5 fruit fly cellular contexts compared by ENCODE assay signal in the genomic region with DNA sequence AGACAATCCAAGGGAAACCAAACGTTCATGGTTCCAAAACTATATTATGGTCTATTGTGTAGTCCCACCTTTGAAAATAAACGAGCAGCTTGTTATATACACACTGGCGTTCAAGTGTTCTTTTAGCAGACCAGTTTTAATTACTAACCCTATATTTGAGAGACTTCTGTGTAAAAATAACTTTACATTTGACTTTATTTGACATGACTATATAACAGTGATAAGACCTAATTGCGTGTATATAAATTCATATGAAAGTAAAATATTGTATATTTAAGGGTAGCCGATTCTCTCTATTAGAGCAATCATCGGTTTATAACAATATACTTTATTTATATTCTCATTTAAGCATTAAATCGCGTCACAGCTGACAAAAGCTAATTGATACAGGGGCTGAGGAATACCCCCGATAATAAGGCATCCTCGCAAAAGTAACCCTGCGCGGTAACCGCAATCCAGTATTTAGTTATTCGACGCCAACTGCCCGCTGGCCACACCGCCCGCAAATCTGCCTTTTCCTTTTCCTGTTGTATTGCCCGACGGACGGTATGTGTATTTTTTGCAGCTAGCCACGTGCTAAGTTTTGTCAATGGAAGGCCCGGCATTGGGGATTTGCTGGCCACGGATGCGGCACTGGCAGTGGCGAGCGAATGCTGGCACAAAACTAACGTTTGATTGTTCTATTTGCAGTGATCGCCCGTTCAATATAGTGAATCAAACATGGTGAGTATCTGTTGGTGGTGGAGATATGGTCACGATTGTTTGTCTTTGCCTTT.
TF ChIP-seq lines count a peak whose summit lies in the region.

TSS of gene RpS4 (plus strand) at position 465 of the 776 bp plus-strand sequence.

- peak; percentile 71 for TF ChIP-seq CTCF in whole organism, embryonic (GFP tag; optimal IDR thresholded peaks at IDR 0.05; lab: Kevin White, UChicago)

TF ChIP-seq in whole organism, adult, 20 proteins besides CTCF, POLR2A, EP300 and RAD21 (continues in another document):
- TF ChIP-seq pad (GFP tag; optimal IDR thresholded peaks at IDR 0.05; lab: Kevin White, UChicago) (peak; percentile 79), cic (GFP tag; optimal IDR thresholded peaks at IDR 0.05; lab: Kevin White, UChicago) (peak; percentile 61), CG5204 (GFP tag; optimal IDR thresholded peaks at IDR 0.05; lab: Kevin White, UChicago) (no peak), Mnt (GFP tag; optimal IDR thresholded peaks at IDR 0.05; lab: Kevin White, UChicago) (peak; percentile 98), CG7101 (tag; optimal IDR thresholded peaks at IDR 0.05; lab: Kevin White, UChicago) (peak; percentile 91), Clk (GFP tag; optimal IDR thresholded peaks at IDR 0.05; lab: Kevin White, UChicago) (peak; percentile 76), CG11617 (GFP tag; optimal IDR thresholded peaks at IDR 0.05; lab: Kevin White, UChicago) (peak; percentile 91), bab1 (GFP tag; optimal IDR thresholded peaks at IDR 0.05; lab: Kevin White, UChicago) (peak; percentile 93), kay (GFP tag; lab: Kevin White, UChicago; ENCODE audit: borderline replicate concordance) (no peak), CG12768 (GFP tag; optimal IDR thresholded peaks at IDR 0.05; lab: Kevin White, UChicago) (peak; percentile 92), CG1620 (GFP tag; optimal IDR thresholded peaks at IDR 0.05; lab: Kevin White, UChicago) (peak; percentile 95), CG14711 (tag; optimal IDR thresholded peaks at IDR 0.05; lab: Kevin White, UChicago) (peak; percentile 75), CG33017 (tag; optimal IDR thresholded peaks at IDR 0.05; lab: Kevin White, UChicago) (peak; percentile 84), Hr96 (GFP tag; optimal IDR thresholded peaks at IDR 0.05; lab: Kevin White, UChicago) (peak; percentile 88), cnc (optimal IDR thresholded peaks at IDR 0.05; lab: Kevin White, UChicago) (no peak), Crg-1 (GFP tag; optimal IDR thresholded peaks at IDR 0.05; lab: Kevin White, UChicago) (peak; percentile 93)

TF ChIP-seq in whole organism, embryonic, 481 proteins besides CTCF, POLR2A, EP300 and RAD21 (continues in another document):
- TF ChIP-seq CG3838 (GFP tag; optimal IDR thresholded peaks at IDR 0.05; lab: Kevin White, UChicago): peak; percentile 30
- peak; percentile 75 to 87 for TF ChIP-seq Pdp1 (GFP tag; optimal IDR thresholded peaks at IDR 0.05; lab: Kevin White, UChicago)
- peak; percentile 31 for TF ChIP-seq CG10462 (GFP tag; optimal IDR thresholded peaks at IDR 0.05; lab: Kevin White, UChicago)
- peak; percentile 77 for TF ChIP-seq ara (GFP tag; IDR thresholded peaks at IDR 0.05; lab: Robert Waterston, UW)
- TF ChIP-seq CHES-1-like (GFP tag; optimal IDR thresholded peaks at IDR 0.05; lab: Kevin White, UChicago): peak; percentile 86
- peak; percentile 77 for TF ChIP-seq CG17612 (GFP tag; IDR thresholded peaks at IDR 0.05; lab: Robert Waterston, UW)
- peak; percentile 77 to 78 for TF ChIP-seq Hr51 (GFP tag; optimal IDR thresholded peaks at IDR 0.05; lab: Kevin White, UChicago)
- TF ChIP-seq gcm (GFP tag; optimal IDR thresholded peaks at IDR 0.05; lab: Kevin White, UChicago): peak; percentile 91
- TF ChIP-seq CG8290 (GFP tag; optimal IDR thresholded peaks at IDR 0.05; lab: Kevin White, UChicago): peak; percentile 54
- TF ChIP-seq CG8290 (tag; optimal IDR thresholded peaks at IDR 0.05; lab: Kevin White, UChicago): peak; percentile 92 to 98
- peak; percentile 98 for TF ChIP-seq Ets65A (GFP tag; lab: Kevin White, UChicago)
- peak; percentile 63 for TF ChIP-seq exex (tag; optimal IDR thresholded peaks at IDR 0.05; lab: Kevin White, UChicago)
- peak; percentile 73 for TF ChIP-seq CG8281 (tag; optimal IDR thresholded peaks at IDR 0.05; lab: Kevin White, UChicago)
- peak; percentile 89 for TF ChIP-seq CG31365 (tag; optimal IDR thresholded peaks at IDR 0.05; lab: Kevin White, UChicago)
- TF ChIP-seq aop (GFP tag; IDR thresholded peaks at IDR 0.05; lab: Robert Waterston, UW): no peak
- TF ChIP-seq bbx (GFP tag; IDR thresholded peaks at IDR 0.05; lab: Robert Waterston, UW; ENCODE audit: partially characterized antibody): peak; percentile 48; the same call in 1 of the 2 replicates

TF ChIP-seq in whole organism, prepupa, 60 proteins besides CTCF, POLR2A, EP300 and RAD21 (continues in another document):
- TF ChIP-seq Eip75B (GFP tag; optimal IDR thresholded peaks at IDR 0.05; lab: Kevin White, UChicago): peak; percentile 86
- TF ChIP-seq CG15336 (GFP tag; IDR thresholded peaks at IDR 0.05; lab: Robert Waterston, UW): peak; percentile 65
- TF ChIP-seq CG32006 (GFP tag; optimal IDR thresholded peaks at IDR 0.05; lab: Kevin White, UChicago): peak; percentile 34
- peak; percentile 91 for TF ChIP-seq CG16779 (tag; optimal IDR thresholded peaks at IDR 0.05; lab: Kevin White, UChicago)
- peak; percentile 85 for TF ChIP-seq CG7368 (GFP tag; optimal IDR thresholded peaks at IDR 0.05; lab: Kevin White, UChicago)
- TF ChIP-seq eg (GFP tag; IDR thresholded peaks at IDR 0.05; lab: Robert Waterston, UW): peak; percentile 84
- peak; percentile 67 for TF ChIP-seq dsx (GFP tag; optimal IDR thresholded peaks at IDR 0.05; lab: Kevin White, UChicago; ENCODE audit: poor library complexity, severe bottlenecking)
- TF ChIP-seq Sox15 (GFP tag; optimal IDR thresholded peaks at IDR 0.05; lab: Kevin White, UChicago): no peak
- TF ChIP-seq topi (GFP tag; optimal IDR thresholded peaks at IDR 0.05; lab: Kevin White, UChicago): peak; percentile 82
- peak; percentile 70 for TF ChIP-seq Smox (GFP tag; optimal IDR thresholded peaks at IDR 0.05; lab: Kevin White, UChicago)
- TF ChIP-seq CG10631 (GFP tag; optimal IDR thresholded peaks at IDR 0.05; lab: Kevin White, UChicago): peak; percentile 55
- peak; percentile 30; the same call in 1 of the 2 replicates for TF ChIP-seq Gug (GFP tag; IDR thresholded peaks at IDR 0.05; lab: Robert Waterston, UW)
- TF ChIP-seq fkh (GFP tag; optimal IDR thresholded peaks at IDR 0.05; lab: Kevin White, UChicago): peak; percentile 79
- peak; percentile 89 to 95 for TF ChIP-seq ss (GFP tag; optimal IDR thresholded peaks at IDR 0.05; lab: Kevin White, UChicago)
- peak; percentile 73 for TF ChIP-seq CG11762 (GFP tag; optimal IDR thresholded peaks at IDR 0.05; lab: Kevin White, UChicago; ENCODE audit: insufficient read depth)
- TF ChIP-seq CG8119 (GFP tag; IDR thresholded peaks at IDR 0.05; lab: Robert Waterston, UW): peak; percentile 50; the same call in 2 of the 3 replicates

TF ChIP-seq in whole organism, pupa, 21 proteins besides CTCF, POLR2A, EP300 and RAD21 (continues in another document):
- TF ChIP-seq EcR (GFP tag; optimal IDR thresholded peaks at IDR 0.05; lab: Kevin White, UChicago) (no peak), CG9948 (tag; optimal IDR thresholded peaks at IDR 0.05; lab: Kevin White, UChicago) (peak; percentile 36), CG32121 (GFP tag; IDR thresholded peaks at IDR 0.05; lab: Robert Waterston, UW) (no peak; the same call in 1 of the 2 replicates), CG13204 (GFP tag; optimal IDR thresholded peaks at IDR 0.05; lab: Kevin White, UChicago) (peak; percentile 92), D1 (tag; optimal IDR thresholded peaks at IDR 0.05; lab: Kevin White, UChicago) (no peak), CG34367 (tag; optimal IDR thresholded peaks at IDR 0.05; lab: Kevin White, UChicago) (peak; percentile 87), Pif1B (GFP tag; optimal IDR thresholded peaks at IDR 0.05; lab: Kevin White, UChicago) (peak; percentile 53), CG14655 (GFP tag; optimal IDR thresholded peaks at IDR 0.05; lab: Kevin White, UChicago) (no peak), fd96Ca (GFP tag; IDR thresholded peaks at IDR 0.05; lab: Robert Waterston, UW) (no peak), CG8159 (tag; optimal IDR thresholded peaks at IDR 0.05; lab: Kevin White, UChicago) (peak; percentile 62), Snoo (tag; optimal IDR thresholded peaks at IDR 0.05; lab: Kevin White, UChicago) (peak; percentile 96), rn (GFP tag; IDR thresholded peaks at IDR 0.05; lab: Robert Waterston, UW) (0 out of 2 replicates have a peak, but pooled peaks have one; percentile 7), CG17806 (tag; optimal IDR thresholded peaks at IDR 0.05; lab: Kevin White, UChicago) (peak; percentile 47), CG15710 (tag; optimal IDR thresholded peaks at IDR 0.05; lab: Kevin White, UChicago) (peak; percentile 59), Ets98B (GFP tag; IDR thresholded peaks at IDR 0.05; lab: Robert Waterston, UW) (peak; percentile 72), CG12605 (GFP tag; IDR thresholded peaks at IDR 0.05; lab: Robert Waterston, UW) (peak; percentile 76), CG8301 (tag; optimal IDR thresholded peaks at IDR 0.05; lab: Kevin White, UChicago) (peak; percentile 51), CG4496 (GFP tag; IDR thresholded peaks at IDR 0.05; lab: Robert Waterston, UW) (peak; percentile 92)

TF ChIP-seq in whole organism, wandering third instar larva, 38 proteins besides CTCF, POLR2A, EP300 and RAD21 (continues in another document):
- TF ChIP-seq sage (GFP tag; optimal IDR thresholded peaks at IDR 0.05; lab: Kevin White, UChicago) (peak; percentile 35), CG9705 (GFP tag; optimal IDR thresholded peaks at IDR 0.05; lab: Kevin White, UChicago) (peak; percentile 93), ey (GFP tag; optimal IDR thresholded peaks at IDR 0.05; lab: Kevin White, UChicago) (peak; percentile 71), dl (GFP tag; optimal IDR thresholded peaks at IDR 0.05; lab: Kevin White, UChicago; ENCODE audit: insufficient read depth in 1 of 2, partially characterized antibody in 2 of 2) (no peak), HLH106 (tag; optimal IDR thresholded peaks at IDR 0.05; lab: Kevin White, UChicago) (peak; percentile 81), tai (GFP tag; optimal IDR thresholded peaks at IDR 0.05; lab: Kevin White, UChicago) (no peak), rgr (GFP tag; optimal IDR thresholded peaks at IDR 0.05; lab: Kevin White, UChicago) (peak; percentile 92), Dif (GFP tag; optimal IDR thresholded peaks at IDR 0.05; lab: Kevin White, UChicago; ENCODE audit: partially characterized antibody) (peak; percentile 54), Dfd (GFP tag; optimal IDR thresholded peaks at IDR 0.05; lab: Kevin White, UChicago) (no peak), jim (GFP tag; optimal IDR thresholded peaks at IDR 0.05; lab: Kevin White, UChicago) (peak; percentile 74), CG32264 (GFP tag; optimal IDR thresholded peaks at IDR 0.05; lab: Kevin White, UChicago) (peak; percentile 51), h (GFP tag; optimal IDR thresholded peaks at IDR 0.05; lab: Kevin White, UChicago) (peak; percentile 85), Abd-B (GFP tag; optimal IDR thresholded peaks at IDR 0.05; lab: Kevin White, UChicago) (no peak), CrebA (GFP tag; optimal IDR thresholded peaks at IDR 0.05; lab: Kevin White, UChicago; ENCODE audit: borderline replicate concordance) (no peak), brk (GFP tag; optimal IDR thresholded peaks at IDR 0.05; lab: Kevin White, UChicago) (no peak), Vsx2 (GFP tag; optimal IDR thresholded peaks at IDR 0.05; lab: Kevin White, UChicago; ENCODE audit: partially characterized antibody) (no peak), psq (GFP tag; optimal IDR thresholded peaks at IDR 0.05; lab: Kevin White, UChicago) (peak; percentile 54), Hnf4 (GFP tag; optimal IDR thresholded peaks at IDR 0.05; lab: Kevin White, UChicago) (peak; percentile 85), pan (optimal IDR thresholded peaks at IDR 0.05; lab: Kevin White, UChicago) (no peak), Mio (GFP tag; optimal IDR thresholded peaks at IDR 0.05; lab: Kevin White, UChicago) (peak; percentile 63)
